Fruit fly (Drosophila melanogaster): ENCODE measurements around the gene prg.
A peak's percentile ranks its signal among the peaks of the same experiment; 100 is the strongest.

prg gene

dm6 chr2L:8420259-8420930 is 43.9 kb upstream of the prg start (continued):
- TF ChIP-seq fd85E (GFP tag; optimal IDR thresholded peaks at IDR 0.05) (no peak), CG11294 (GFP tag; IDR thresholded peaks at IDR 0.05) (no peak), salr (GFP tag; optimal IDR thresholded peaks at IDR 0.05) (no peak), CG15336 (GFP tag; IDR thresholded peaks at IDR 0.05) (peak; percentile 32; the same call in 1 of the 2 replicates), esn (GFP tag; optimal IDR thresholded peaks at IDR 0.05) (no peak), CG6808 (GFP tag; optimal IDR thresholded peaks at IDR 0.05) (peak; percentile 75), fkh (GFP tag; optimal IDR thresholded peaks at IDR 0.05) (no peak), Gug (GFP tag; IDR thresholded peaks at IDR 0.05) (no peak), CG10631 (GFP tag; optimal IDR thresholded peaks at IDR 0.05) (peak; percentile 54), Hr4 (GFP tag; optimal IDR thresholded peaks at IDR 0.05) (peak; percentile 35), CG9139 (GFP tag; optimal IDR thresholded peaks at IDR 0.05) (peak; percentile 67), Smox (GFP tag; optimal IDR thresholded peaks at IDR 0.05) (peak; percentile 23), Eip93F (GFP tag; optimal IDR thresholded peaks at IDR 0.05) (no peak), svp (GFP tag) (peak; percentile 72), spab (GFP tag; optimal IDR thresholded peaks at IDR 0.05) (peak; percentile 40), Eip78C (GFP tag) (peak; percentile 67), CG3032 (tag; optimal IDR thresholded peaks at IDR 0.05) (peak; percentile 27), CG8632 (GFP tag; optimal IDR thresholded peaks at IDR 0.05) (peak; percentile 29), CG32006 (GFP tag; optimal IDR thresholded peaks at IDR 0.05) (peak; percentile 63), Ets21C (GFP tag; optimal IDR thresholded peaks at IDR 0.05) (no peak), Sox15 (GFP tag; optimal IDR thresholded peaks at IDR 0.05) (no peak)

- TF ChIP-seq CG8632 (GFP tag; optimal IDR thresholded peaks at IDR 0.05) (no peak), CG7368 (GFP tag; optimal IDR thresholded peaks at IDR 0.05) (no peak), CG3032 (tag; optimal IDR thresholded peaks at IDR 0.05) (no peak), Hr39 (GFP tag; optimal IDR thresholded peaks at IDR 0.05) (no peak), CG16779 (tag; optimal IDR thresholded peaks at IDR 0.05) (no peak), cyc (GFP tag; optimal IDR thresholded peaks at IDR 0.05) (no peak), Ets96B (tag; optimal IDR thresholded peaks at IDR 0.05) (no peak), CG6808 (GFP tag; optimal IDR thresholded peaks at IDR 0.05) (no peak), lz (GFP tag; optimal IDR thresholded peaks at IDR 0.05) (no peak), CG3919 (GFP tag; optimal IDR thresholded peaks at IDR 0.05) (no peak), pdm3 (GFP tag; optimal IDR thresholded peaks at IDR 0.05) (no peak), topi (GFP tag; optimal IDR thresholded peaks at IDR 0.05) (no peak), salr (GFP tag; optimal IDR thresholded peaks at IDR 0.05) (no peak), Hr38 (GFP tag; optimal IDR thresholded peaks at IDR 0.05) (no peak), ss (GFP tag; optimal IDR thresholded peaks at IDR 0.05) (no peak), CG15336 (GFP tag; IDR thresholded peaks at IDR 0.05) (no peak), net (GFP tag; optimal IDR thresholded peaks at IDR 0.05) (no peak), CG31627 (GFP tag; optimal IDR thresholded peaks at IDR 0.05) (no peak), dsx (GFP tag; optimal IDR thresholded peaks at IDR 0.05; ENCODE audit: poor library complexity, severe bottlenecking) (no peak)
Measured at dm6 chr2L:8421717-8422116, 42.6 kb upstream of the prg start.

- TF ChIP-seq dsx (GFP tag; optimal IDR thresholded peaks at IDR 0.05; ENCODE audit: poor library complexity, severe bottlenecking) (peak; percentile 46), Sox14 (GFP tag; optimal IDR thresholded peaks at IDR 0.05) (no peak), acj6 (GFP tag; optimal IDR thresholded peaks at IDR 0.05) (no peak), CG3032 (tag; optimal IDR thresholded peaks at IDR 0.05) (no peak), Sox15 (GFP tag; optimal IDR thresholded peaks at IDR 0.05) (no peak), CG11294 (GFP tag; IDR thresholded peaks at IDR 0.05) (no peak), eg (GFP tag; IDR thresholded peaks at IDR 0.05) (no peak), CG34406 (GFP tag; optimal IDR thresholded peaks at IDR 0.05) (no peak), Eip78C (GFP tag) (peak; percentile 49)
Measured at dm6 chr2L:8423047-8423446, 41.2 kb upstream of the prg start.
